Worm (Caenorhabditis elegans) whole organism, early embryonic: Measurements from ENCODE around the gene ZC449.7.

ENCODE experiments used
- F13C5.2 ChIP-seq: sonication (generic microtip); optimal IDR thresholded peaks from 2 replicates; lab custom pipeline; 2017; ENCODE audit warnings: mild to moderate bottlenecking, missing genetic modification characterization, inconsistent platforms, missing compliant biosample characterization
- ama-1 ChIP-seq: fragments of 150-350 bp; optimal IDR thresholded peaks from 2 replicates; lab custom pipeline; 2014
- ceh-13 ChIP-seq: fragments of 200-800 bp; sonication (Bioruptor generic); optimal IDR thresholded peaks from 2 replicates; lab custom pipeline; 2018; ENCODE audit warnings: mild to moderate bottlenecking, missing genetic modification characterization, missing compliant biosample characterization
- ceh-36 ChIP-seq: sonication (generic microtip); optimal IDR thresholded peaks from 2 replicates; lab custom pipeline; 2016; ENCODE audit warnings: missing genetic modification characterization, inconsistent platforms, missing compliant biosample characterization
- flt-1 ChIP-seq: fragments of 200-800 bp; sonication (Bioruptor generic); IDR thresholded peaks from 2 replicates; pipeline ENCODE4 v1.3.6; 2022; ENCODE audit warnings: missing genetic modification characterization, missing compliant biosample characterization
- pes-1 ChIP-seq: fragments of 200-800 bp; sonication (Bioruptor generic); IDR thresholded peaks from 2 replicates; pipeline ENCODE4 v1.3.6; 2022; ENCODE audit warnings: missing genetic modification reagents, missing genetic modification characterization, missing compliant biosample characterization
- scrt-1 ChIP-seq: fragments of 200-800 bp; sonication (Bioruptor generic); IDR thresholded peaks from 2 replicates; pipeline ENCODE4 v1.3.6; 2022; ENCODE audit warnings: missing genetic modification characterization, missing compliant biosample characterization
- tbx-37 ChIP-seq: fragments of 200-800 bp; sonication (Bioruptor generic); conservative IDR thresholded peaks from 2 replicates; pipeline ENCODE4 v1.3.6; 2022; ENCODE audit warnings: missing genetic modification reagents, missing genetic modification characterization, missing compliant biosample characterization

ce11 chrX:5013826-5014225 lies at the start of gene ZC449.7:
- no peak for TF ChIP-seq ama-1 (lab: Kevin White, UChicago)
- TF ChIP-seq flt-1 (GFP tag; lab: Robert Waterston, UW) = no peak
- TF ChIP-seq ceh-36 = no peak
- no peak for TF ChIP-seq F13C5.2 (tag; lab: Kevin White, UChicago)
- no peak for TF ChIP-seq scrt-1 (GFP tag; lab: Robert Waterston, UW)
- no peak for TF ChIP-seq ceh-13 (GFP tag; lab: Kevin White, UChicago)
- TF ChIP-seq tbx-37 = no peak
- no peak for TF ChIP-seq pes-1 (GFP tag; lab: Robert Waterston, UW)
